Fruit fly (Drosophila melanogaster) whole organism, embryonic: ENCODE data around the gene CG16959.

Experiments used
- Atf3 ChIP-seq: fragments of 200-800 bp; sonication (Bioruptor generic); optimal IDR thresholded peaks from 3 replicates; lab custom pipeline; 2016; ENCODE audit warnings: missing biosample characterization, missing genetic modification characterization
- CG13775 ChIP-seq: fragments of 200-800 bp; sonication (Bioruptor generic); optimal IDR thresholded peaks from 3 replicates; lab custom pipeline; 2017; ENCODE audit warnings: missing biosample characterization, mild to moderate bottlenecking, missing genetic modification characterization
- CG13894 ChIP-seq: fragments of 200-800 bp; sonication (Bioruptor generic); optimal IDR thresholded peaks from 3 replicates; lab custom pipeline; 2018; ENCODE audit warnings: missing biosample characterization, mild to moderate bottlenecking, missing genetic modification characterization, moderate library complexity
- CG14860 ChIP-seq: fragments of 200-800 bp; sonication (Bioruptor generic); IDR thresholded peaks from 3 replicates; pipeline ENCODE4 v1.3.6; 2022; ENCODE audit warnings: missing biosample characterization, missing genetic modification characterization; ENCODE audit not compliant: partially characterized antibody
- CG15514 ChIP-seq: fragments of 200-800 bp; sonication (Bioruptor generic); optimal IDR thresholded peaks from 3 replicates; lab custom pipeline; 2017; ENCODE audit warnings: missing biosample characterization, missing genetic modification characterization, mild to moderate bottlenecking, moderate library complexity, missing genetic modification reagents
- CG17361 ChIP-seq: fragments of 200-800 bp; sonication (Bioruptor generic); IDR thresholded peaks from 3 replicates; pipeline ENCODE4 v1.3.6; 2022; ENCODE audit warnings: missing biosample characterization, missing genetic modification characterization
- CG2712 ChIP-seq: fragments of 200-800 bp; optimal IDR thresholded peaks from 3 replicates; lab custom pipeline; 2019; ENCODE audit warnings: missing biosample characterization, mild to moderate bottlenecking, missing genetic modification characterization, moderate library complexity
- CG2875 ChIP-seq: fragments of 200-800 bp; sonication (Bioruptor generic); optimal IDR thresholded peaks from 2 replicates; lab custom pipeline; 2017; ENCODE audit warnings: missing biosample characterization, mild to moderate bottlenecking, missing genetic modification characterization, missing genetic modification reagents
- CG2889 ChIP-seq: fragments of 200-800 bp; sonication (Bioruptor generic); IDR thresholded peaks from 3 replicates; pipeline ENCODE4 v1.3.6; 2022; ENCODE audit warnings: missing biosample characterization, missing genetic modification characterization
- CG30020 ChIP-seq: fragments of 200-800 bp; optimal IDR thresholded peaks from 2 replicates; lab custom pipeline; 2019; ENCODE audit warnings: missing biosample characterization, mild to moderate bottlenecking, missing genetic modification characterization, moderate library complexity
- CG32532 ChIP-seq: fragments of 200-800 bp; sonication (Bioruptor generic); IDR thresholded peaks from 2 replicates; pipeline ENCODE4 v1.3.6; 2022; ENCODE audit warnings: missing biosample characterization, missing genetic modification characterization
- CG43689 ChIP-seq: fragments of 200-800 bp; sonication (Bioruptor generic); IDR thresholded peaks from 2 replicates; pipeline ENCODE4 v1.3.6; 2022; ENCODE audit warnings: missing biosample characterization, missing genetic modification characterization
- CG6813 ChIP-seq: fragments of 200-800 bp; sonication (Bioruptor generic); optimal IDR thresholded peaks from 2 replicates; lab custom pipeline; 2017; ENCODE audit warnings: missing biosample characterization, missing genetic modification characterization, mild to moderate bottlenecking, moderate library complexity, missing genetic modification reagents
- CG7928 ChIP-seq: fragments of 200-800 bp; sonication (Bioruptor generic); optimal IDR thresholded peaks from 2 replicates; lab custom pipeline; 2017; ENCODE audit warnings: missing biosample characterization, mild to moderate bottlenecking, missing genetic modification characterization
- CG8290 ChIP-seq, 3 experiments: fragments of 200-800 bp; sonication (Bioruptor generic); optimal IDR thresholded peaks; 2 replicates each; lab custom pipeline; 2016 to 2019; ENCODE audit warnings: missing biosample characterization in 3 of 3, missing genetic modification characterization in 3 of 3, mild to moderate bottlenecking in 2 of 3, moderate library complexity in 1 of 3
- CG8944 ChIP-seq: fragments of 200-800 bp; sonication (Bioruptor generic); optimal IDR thresholded peaks from 3 replicates; lab custom pipeline; 2016; ENCODE audit warnings: missing biosample characterization, missing genetic modification characterization
- CG9609 ChIP-seq: fragments of 200-800 bp; sonication (Bioruptor generic); optimal IDR thresholded peaks from 3 replicates; lab custom pipeline; 2016; ENCODE audit warnings: missing biosample characterization, missing genetic modification characterization
- D ChIP-seq, 2 experiments: fragments of 200-800 bp in 1 of 2; fragments of >200 bp in 1 of 2; sonication (Bioruptor generic) in 1 of 2; optimal IDR thresholded peaks; 2 replicates in 1 of 2; 3 replicates in 1 of 2; lab custom pipeline; 2017; ENCODE audit warnings: mild to moderate bottlenecking in 1 of 2, missing biosample characterization in 1 of 2, missing genetic modification characterization in 1 of 2, missing genetic modification reagents in 1 of 2
- Dip2 ChIP-seq: fragments of 200-800 bp; sonication (Bioruptor generic); IDR thresholded peaks from 2 replicates; pipeline ENCODE4 v1.3.6; 2022; ENCODE audit warnings: missing biosample characterization, missing genetic modification characterization
- E2f1 ChIP-seq: fragments of 200-800 bp; sonication (Bioruptor generic); IDR thresholded peaks from 2 replicates; pipeline ENCODE4 v1.3.6; 2022; ENCODE audit warnings: missing biosample characterization, missing genetic modification characterization
- Fer3 ChIP-seq: fragments of 200-800 bp; sonication (Bioruptor generic); optimal IDR thresholded peaks from 2 replicates; lab custom pipeline; 2018; ENCODE audit warnings: missing biosample characterization, mild to moderate bottlenecking, missing genetic modification characterization, moderate library complexity
- HmgZ ChIP-seq: fragments of 200-800 bp; sonication (Bioruptor generic); optimal IDR thresholded peaks from 2 replicates; lab custom pipeline; 2018; ENCODE audit warnings: missing biosample characterization, mild to moderate bottlenecking, missing genetic modification characterization
- MESR4 ChIP-seq: fragments of 200-800 bp; sonication (Bioruptor generic); optimal IDR thresholded peaks from 2 replicates; lab custom pipeline; 2018; ENCODE audit warnings: missing biosample characterization, mild to moderate bottlenecking, missing genetic modification characterization, moderate library complexity
- Max ChIP-seq: fragments of 200-800 bp; sonication (Bioruptor generic); optimal IDR thresholded peaks from 2 replicates; lab custom pipeline; 2016; ENCODE audit warnings: missing biosample characterization, mild to moderate bottlenecking, missing genetic modification characterization
- Nf-YA ChIP-seq: fragments of 200-800 bp; sonication (Bioruptor generic); IDR thresholded peaks from 2 replicates; pipeline ENCODE4 v1.3.6; 2022; ENCODE audit warnings: missing biosample characterization, missing genetic modification characterization
- Oli ChIP-seq: fragments of 200-800 bp; sonication (Bioruptor generic); optimal IDR thresholded peaks from 2 replicates; lab custom pipeline; 2018; ENCODE audit warnings: missing biosample characterization, mild to moderate bottlenecking, missing genetic modification characterization, moderate library complexity
- Sin3A ChIP-seq: fragments of >200 bp; optimal IDR thresholded peaks from 2 replicates; lab custom pipeline; 2018
- Sry-β ChIP-seq: fragments of 200-800 bp; sonication (Bioruptor generic); optimal IDR thresholded peaks from 2 replicates; lab custom pipeline; 2018; ENCODE audit warnings: missing biosample characterization, mild to moderate bottlenecking, missing genetic modification characterization, moderate library complexity
- Vsx1 ChIP-seq: fragments of 200-800 bp; sonication (Bioruptor generic); optimal IDR thresholded peaks from 2 replicates; lab custom pipeline; 2017; ENCODE audit warnings: missing biosample characterization, mild to moderate bottlenecking, missing genetic modification characterization, missing genetic modification reagents
- YL-1 ChIP-seq: fragments of 200-800 bp; sonication (Bioruptor generic); optimal IDR thresholded peaks from 3 replicates; lab custom pipeline; 2017; ENCODE audit warnings: missing biosample characterization, mild to moderate bottlenecking, missing genetic modification characterization
- ac ChIP-seq: fragments of 200-800 bp; sonication (Bioruptor generic); optimal IDR thresholded peaks from 3 replicates; lab custom pipeline; 2017; ENCODE audit warnings: missing biosample characterization, mild to moderate bottlenecking, missing genetic modification characterization
- bsh ChIP-seq, 2 experiments: fragments of 200-800 bp; sonication (Bioruptor generic); optimal IDR thresholded peaks; 2 replicates each; lab custom pipeline; 2017 to 2018; ENCODE audit warnings: mild to moderate bottlenecking in 2 of 2, missing biosample characterization in 2 of 2, missing genetic modification characterization in 2 of 2, moderate library complexity in 1 of 2
- dmrt99B ChIP-seq: fragments of 200-800 bp; sonication (Bioruptor generic); optimal IDR thresholded peaks from 2 replicates; lab custom pipeline; 2018; ENCODE audit warnings: missing biosample characterization, mild to moderate bottlenecking, missing genetic modification characterization, moderate library complexity
- en ChIP-seq: fragments of 200-800 bp; sonication (Bioruptor generic); optimal IDR thresholded peaks from 2 replicates; lab custom pipeline; 2016; ENCODE audit warnings: missing biosample characterization, missing genetic modification characterization
- gce ChIP-seq: fragments of 200-800 bp; sonication (Bioruptor generic); IDR thresholded peaks from 3 replicates; pipeline ENCODE4 v1.3.6; 2022; ENCODE audit warnings: missing biosample characterization, missing genetic modification characterization
- grau ChIP-seq: fragments of 200-800 bp; optimal IDR thresholded peaks from 3 replicates; lab custom pipeline; 2019; ENCODE audit warnings: missing biosample characterization, mild to moderate bottlenecking, missing genetic modification characterization, moderate library complexity
- hkb ChIP-seq, 2 experiments: fragments of 200-800 bp in 1 of 2; fragments of >200 bp in 1 of 2; sonication (Bioruptor generic) in 1 of 2; IDR thresholded peaks in 1 of 2; optimal IDR thresholded peaks in 1 of 2; 2 replicates each; pipeline versions ENCODE4 v1.3.6 to Lab custom; 2017 to 2022; ENCODE audit warnings: missing biosample characterization in 1 of 2, missing genetic modification characterization in 1 of 2
- jigr1 ChIP-seq: fragments of 200-800 bp; sonication (Bioruptor generic); IDR thresholded peaks from 3 replicates; pipeline ENCODE4 v1.3.6; 2022; ENCODE audit warnings: missing biosample characterization, missing genetic modification characterization
- knrl ChIP-seq: fragments of 200-800 bp; sonication (Bioruptor generic); IDR thresholded peaks from 3 replicates; pipeline ENCODE4 v1.3.6; 2022; ENCODE audit warnings: missing biosample characterization, missing genetic modification characterization; ENCODE audit not compliant: partially characterized antibody
- lmd ChIP-seq: fragments of 200-800 bp; sonication (Bioruptor generic); IDR thresholded peaks from 2 replicates; pipeline ENCODE4 v1.3.6; 2022; ENCODE audit warnings: missing biosample characterization, missing genetic modification characterization
- schlank ChIP-seq: fragments of 200-800 bp; sonication (Bioruptor generic); optimal IDR thresholded peaks from 2 replicates; lab custom pipeline; 2018; ENCODE audit warnings: missing biosample characterization, mild to moderate bottlenecking, missing genetic modification characterization
- sens-2 ChIP-seq: fragments of 200-800 bp; sonication (Bioruptor generic); IDR thresholded peaks from 2 replicates; pipeline ENCODE4 v1.3.6; 2022; ENCODE audit warnings: missing biosample characterization, missing genetic modification characterization
- slbo ChIP-seq: fragments of 200-800 bp; sonication (Bioruptor generic); IDR thresholded peaks from 2 replicates; pipeline ENCODE4 v1.3.6; 2022; ENCODE audit warnings: missing biosample characterization, missing genetic modification characterization
- sob ChIP-seq: fragments of 200-800 bp; sonication (Bioruptor generic); IDR thresholded peaks from 2 replicates; pipeline ENCODE4 v1.3.6; 2022; ENCODE audit warnings: missing biosample characterization, missing genetic modification characterization
- sqz ChIP-seq: fragments of 200-800 bp; sonication (Bioruptor generic); optimal IDR thresholded peaks from 3 replicates; lab custom pipeline; 2018; ENCODE audit warnings: missing biosample characterization, mild to moderate bottlenecking, missing genetic modification characterization
- tup ChIP-seq: fragments of 200-800 bp; sonication (Bioruptor generic); optimal IDR thresholded peaks from 2 replicates; lab custom pipeline; 2016; ENCODE audit warnings: missing biosample characterization, mild to moderate bottlenecking, missing genetic modification characterization, moderate library complexity
- zen ChIP-seq: fragments of 200-800 bp; sonication (Bioruptor generic); optimal IDR thresholded peaks from 3 replicates; lab custom pipeline; 2018; ENCODE audit warnings: missing biosample characterization, mild to moderate bottlenecking, missing genetic modification characterization, moderate library complexity

The CG16959 gene

dm6 chr3L:15141118-15142003, 16.2 kb upstream of the CG16959 start (continued):
- TF ChIP-seq D (optimal IDR thresholded peaks at IDR 0.05; lab: Kevin White, UChicago) (no peak), D (GFP tag; optimal IDR thresholded peaks at IDR 0.05; lab: Kevin White, UChicago) (no peak), knrl (GFP tag; lab: Robert Waterston, UW) (no peak), slbo (GFP tag; lab: Robert Waterston, UW) (peak; percentile 60), tup (no peak), grau (peak; percentile 38), MESR4 (GFP tag; lab: Kevin White, UChicago) (no peak), CG8290 (GFP tag; optimal IDR thresholded peaks at IDR 0.05; lab: Kevin White, UChicago) (no peak), CG8290 (tag; optimal IDR thresholded peaks at IDR 0.05; lab: Kevin White, UChicago) (peak; percentile 50 to 66), Nf-YA (GFP tag; lab: Robert Waterston, UW) (no peak), Vsx1 (GFP tag; lab: Kevin White, UChicago) (peak; percentile 69), Max (GFP tag; lab: Kevin White, UChicago) (no peak), en (no peak), CG2875 (no peak), CG8944 (no peak), sqz (GFP tag; lab: Kevin White, UChicago) (peak; percentile 95), hkb (optimal IDR thresholded peaks at IDR 0.05; lab: Kevin White, UChicago) (no peak), hkb (GFP tag; IDR thresholded peaks at IDR 0.05; lab: Robert Waterston, UW) (peak; percentile 7; the same call in 1 of the 2 replicates), CG9609 (GFP tag; lab: Kevin White, UChicago) (no peak), CG15514 (peak; percentile 37), CG14860 (GFP tag; lab: Robert Waterston, UW) (no peak), lmd (GFP tag; lab: Robert Waterston, UW) (peak; percentile 30), CG17361 (peak; percentile 50; the same call in 2 of the 3 replicates), CG13894 (tag; lab: Kevin White, UChicago) (no peak), CG32532 (peak; percentile 55; the same call in 1 of the 2 replicates), Dip2 (GFP tag; lab: Robert Waterston, UW) (no peak), CG43689 (no peak), HmgZ (tag; lab: Kevin White, UChicago) (no peak), dmrt99B (no peak), bsh (GFP tag; optimal IDR thresholded peaks at IDR 0.05; lab: Kevin White, UChicago) (peak in 1 of 2 experiments; percentile 4), sens-2 (GFP tag; lab: Robert Waterston, UW) (no peak), ac (GFP tag; lab: Kevin White, UChicago) (no peak), E2f1 (GFP tag; lab: Robert Waterston, UW) (no peak), CG13775 (GFP tag; lab: Kevin White, UChicago) (no peak), Fer3 (tag; lab: Kevin White, UChicago) (peak; percentile 20), CG6813 (GFP tag; lab: Kevin White, UChicago) (no peak), CG30020 (tag; lab: Kevin White, UChicago) (no peak), YL-1 (GFP tag; lab: Kevin White, UChicago) (peak; percentile 84), sob (GFP tag; lab: Robert Waterston, UW) (peak; percentile 25; the same call in 1 of the 2 replicates), Sry-β (GFP tag; lab: Kevin White, UChicago) (peak; percentile 96), CG2889 (GFP tag; lab: Robert Waterston, UW) (no peak), Atf3 (GFP tag; lab: Kevin White, UChicago) (no peak), zen (peak; percentile 61), gce (GFP tag; lab: Robert Waterston, UW) (0 out of 3 replicates have a peak, but pooled peaks have one; percentile 24), schlank (tag; lab: Kevin White, UChicago) (no peak), CG2712 (tag; lab: Kevin White, UChicago) (peak; percentile 56), jigr1 (GFP tag; lab: Robert Waterston, UW) (no peak), CG7928 (GFP tag; lab: Kevin White, UChicago) (no peak), Sin3A (lab: Kevin White, UChicago) (no peak), Oli (tag; lab: Kevin White, UChicago) (no peak)
